Fruit fly (Drosophila melanogaster) whole organism, prepupa: ENCODE data around the gene CG17187.

Experiments
- Blimp-1 ChIP-seq: fragments of 200-800 bp; sonication (Bioruptor generic); optimal IDR thresholded peaks from 3 replicates; lab custom pipeline; 2017; ENCODE audit warnings: missing biosample characterization, missing genetic modification characterization, mild to moderate bottlenecking, moderate library complexity, missing genetic modification reagents
- CG10631 ChIP-seq: fragments of 200-800 bp; sonication (Bioruptor generic); optimal IDR thresholded peaks from 2 replicates; lab custom pipeline; 2016; ENCODE audit warnings: missing biosample characterization, missing genetic modification characterization
- CG10669 ChIP-seq: fragments of 200-800 bp; sonication (Bioruptor generic); optimal IDR thresholded peaks from 3 replicates; lab custom pipeline; 2018; ENCODE audit warnings: missing biosample characterization, mild to moderate bottlenecking, missing genetic modification characterization, moderate library complexity
- CG11294 ChIP-seq: fragments of 200-800 bp; sonication (Bioruptor generic); IDR thresholded peaks from 2 replicates; pipeline ENCODE4 v1.3.6; 2022; ENCODE audit warnings: missing biosample characterization, missing genetic modification characterization
- CG15336 ChIP-seq: fragments of 200-800 bp; sonication (Bioruptor generic); IDR thresholded peaks from 2 replicates; pipeline ENCODE4 v1.3.6; 2022; ENCODE audit warnings: missing biosample characterization, missing genetic modification characterization
- CG1621 ChIP-seq: fragments of 200-800 bp; sonication (Bioruptor generic); optimal IDR thresholded peaks from 3 replicates; lab custom pipeline; 2018; ENCODE audit warnings: missing biosample characterization, mild to moderate bottlenecking, missing genetic modification characterization
- CG16779 ChIP-seq: fragments of 200-800 bp; sonication (Bioruptor generic); optimal IDR thresholded peaks from 3 replicates; lab custom pipeline; 2017; ENCODE audit warnings: missing biosample characterization, mild to moderate bottlenecking, missing genetic modification characterization
- CG31627 ChIP-seq: fragments of 200-800 bp; sonication (Bioruptor generic); optimal IDR thresholded peaks from 3 replicates; lab custom pipeline; 2016; ENCODE audit warnings: missing biosample characterization, missing genetic modification characterization
- CG32006 ChIP-seq: fragments of 200-800 bp; sonication (Bioruptor generic); optimal IDR thresholded peaks from 3 replicates; lab custom pipeline; 2017; ENCODE audit warnings: missing biosample characterization, mild to moderate bottlenecking, missing genetic modification characterization
- CG34406 ChIP-seq: fragments of 200-800 bp; sonication (Bioruptor generic); optimal IDR thresholded peaks from 3 replicates; lab custom pipeline; 2016; ENCODE audit warnings: missing biosample characterization, missing genetic modification characterization
- CG4318 ChIP-seq: fragments of 200-800 bp; sonication (Bioruptor generic); optimal IDR thresholded peaks from 3 replicates; lab custom pipeline; 2017; ENCODE audit warnings: missing biosample characterization, mild to moderate bottlenecking, missing genetic modification characterization
- CG6163 ChIP-seq: fragments of 200-800 bp; sonication (Bioruptor generic); IDR thresholded peaks from 3 replicates; pipeline ENCODE4 v1.3.6; 2022; ENCODE audit warnings: missing biosample characterization, missing genetic modification characterization
- CG6808 ChIP-seq: fragments of 200-800 bp; sonication (Bioruptor generic); optimal IDR thresholded peaks from 3 replicates; lab custom pipeline; 2017; ENCODE audit warnings: missing biosample characterization, missing genetic modification characterization, mild to moderate bottlenecking, moderate library complexity, missing genetic modification reagents
- CG6854 ChIP-seq: fragments of 200-800 bp; sonication (Bioruptor generic); optimal IDR thresholded peaks from 2 replicates; lab custom pipeline; 2017; ENCODE audit warnings: missing biosample characterization, mild to moderate bottlenecking, missing genetic modification characterization
- CG8119 ChIP-seq: fragments of 200-800 bp; sonication (Bioruptor generic); IDR thresholded peaks from 3 replicates; pipeline ENCODE4 v1.3.6; 2022; ENCODE audit warnings: missing biosample characterization, missing genetic modification characterization
- CG8319 ChIP-seq: fragments of 200-800 bp; sonication (Bioruptor generic); optimal IDR thresholded peaks from 3 replicates; lab custom pipeline; 2016; ENCODE audit warnings: missing biosample characterization, missing genetic modification characterization
- CG8632 ChIP-seq: fragments of 200-800 bp; sonication (Bioruptor generic); optimal IDR thresholded peaks from 3 replicates; lab custom pipeline; 2016; ENCODE audit warnings: missing biosample characterization, missing genetic modification characterization
- CG9139 ChIP-seq: fragments of 200-800 bp; sonication (Bioruptor generic); optimal IDR thresholded peaks from 3 replicates; lab custom pipeline; 2017; ENCODE audit warnings: missing biosample characterization, mild to moderate bottlenecking, missing genetic modification characterization
- Eip78C ChIP-seq: fragments of 200-800 bp; sonication (Bioruptor generic); peaks from one replicate; lab custom pipeline; 2016; ENCODE audit warnings: missing biosample characterization, missing genetic modification characterization
- Ets21C ChIP-seq: fragments of 200-800 bp; sonication (Bioruptor generic); optimal IDR thresholded peaks from 3 replicates; lab custom pipeline; 2016; ENCODE audit warnings: missing biosample characterization, missing genetic modification characterization
- Ets96B ChIP-seq: fragments of 200-800 bp; optimal IDR thresholded peaks from 2 replicates; lab custom pipeline; 2019; ENCODE audit warnings: missing biosample characterization, mild to moderate bottlenecking, missing genetic modification characterization, moderate library complexity
- Hr38 ChIP-seq: sonication (Bioruptor generic); optimal IDR thresholded peaks from 2 replicates; lab custom pipeline; 2016; ENCODE audit warnings: missing biosample characterization, missing genetic modification characterization
- Lpt ChIP-seq: fragments of 200-800 bp; sonication (Bioruptor generic); optimal IDR thresholded peaks from 3 replicates; lab custom pipeline; 2016; ENCODE audit warnings: missing biosample characterization, missing genetic modification characterization
- Met ChIP-seq: fragments of 200-800 bp; sonication (Bioruptor generic); optimal IDR thresholded peaks from 3 replicates; lab custom pipeline; 2016; ENCODE audit warnings: missing biosample characterization, missing genetic modification characterization
- OdsH ChIP-seq: fragments of 200-800 bp; sonication (Bioruptor generic); optimal IDR thresholded peaks from 3 replicates; lab custom pipeline; 2016; ENCODE audit warnings: missing biosample characterization, missing genetic modification characterization
- Sox102F ChIP-seq: fragments of 200-800 bp; sonication (Bioruptor generic); optimal IDR thresholded peaks from 2 replicates; lab custom pipeline; 2016; ENCODE audit warnings: missing biosample characterization, mild to moderate bottlenecking, missing genetic modification characterization
- Sox14 ChIP-seq: fragments of 200-800 bp; sonication (Bioruptor generic); optimal IDR thresholded peaks from 3 replicates; lab custom pipeline; 2016; ENCODE audit warnings: missing biosample characterization, missing genetic modification characterization
- dac ChIP-seq: fragments of 200-800 bp; sonication (Bioruptor generic); optimal IDR thresholded peaks from 2 replicates; lab custom pipeline; 2017; ENCODE audit warnings: missing biosample characterization, mild to moderate bottlenecking, missing genetic modification characterization
- dsx ChIP-seq: fragments of 200-800 bp; optimal IDR thresholded peaks from 3 replicates; lab custom pipeline; 2019; ENCODE audit warnings: missing biosample characterization, mild to moderate bottlenecking, missing genetic modification characterization, moderate library complexity; ENCODE audit not compliant: poor library complexity, severe bottlenecking
- esn ChIP-seq: fragments of 200-800 bp; sonication (Bioruptor generic); optimal IDR thresholded peaks from 2 replicates; lab custom pipeline; 2016; ENCODE audit warnings: missing biosample characterization, mild to moderate bottlenecking, missing genetic modification characterization, moderate library complexity
- fd59A ChIP-seq: fragments of 200-800 bp; sonication (Bioruptor generic); optimal IDR thresholded peaks from 2 replicates; lab custom pipeline; 2017; ENCODE audit warnings: missing biosample characterization, mild to moderate bottlenecking, missing genetic modification characterization, missing genetic modification reagents
- fd85E ChIP-seq: fragments of 200-800 bp; sonication (Bioruptor generic); optimal IDR thresholded peaks from 3 replicates; lab custom pipeline; 2016; ENCODE audit warnings: missing biosample characterization, missing genetic modification characterization
- fkh ChIP-seq: fragments of 200-800 bp; sonication (Bioruptor generic); optimal IDR thresholded peaks from 3 replicates; lab custom pipeline; 2017; ENCODE audit warnings: missing biosample characterization, mild to moderate bottlenecking, missing genetic modification characterization, moderate library complexity
- lz ChIP-seq: fragments of 200-800 bp; sonication (Bioruptor generic); optimal IDR thresholded peaks from 3 replicates; lab custom pipeline; 2016; ENCODE audit warnings: missing biosample characterization, missing genetic modification characterization
- pdm3 ChIP-seq: fragments of 200-800 bp; sonication (Bioruptor generic); optimal IDR thresholded peaks from 3 replicates; lab custom pipeline; 2016; ENCODE audit warnings: missing biosample characterization, missing genetic modification characterization
- salr ChIP-seq, 2 experiments: fragments of 200-800 bp; sonication (Bioruptor generic); optimal IDR thresholded peaks; 3 replicates each; lab custom pipeline; 2016 to 2018; ENCODE audit warnings: missing biosample characterization in 2 of 2, missing genetic modification characterization in 2 of 2, mild to moderate bottlenecking in 1 of 2
- spab ChIP-seq: fragments of 200-800 bp; sonication (Bioruptor generic); optimal IDR thresholded peaks from 2 replicates; lab custom pipeline; 2017; ENCODE audit warnings: missing biosample characterization, mild to moderate bottlenecking, missing genetic modification characterization, missing genetic modification reagents
- ss ChIP-seq, 2 experiments: fragments of 200-800 bp; sonication (Bioruptor generic); optimal IDR thresholded peaks; 2 replicates in 1 of 2; 3 replicates in 1 of 2; lab custom pipeline; 2017 to 2018; ENCODE audit warnings: mild to moderate bottlenecking in 2 of 2, missing biosample characterization in 2 of 2, missing genetic modification characterization in 2 of 2, moderate library complexity in 1 of 2
- svp ChIP-seq: fragments of 200-800 bp; sonication (Bioruptor generic); peaks from one replicate; lab custom pipeline; 2016; ENCODE audit warnings: missing biosample characterization, missing genetic modification characterization
- topi ChIP-seq: fragments of 200-800 bp; sonication (Bioruptor generic); optimal IDR thresholded peaks from 3 replicates; lab custom pipeline; 2016; ENCODE audit warnings: missing biosample characterization, missing genetic modification characterization
- vri ChIP-seq: fragments of 200-800 bp; sonication (Bioruptor generic); optimal IDR thresholded peaks from 3 replicates; lab custom pipeline; 2016; ENCODE audit warnings: missing biosample characterization, mild to moderate bottlenecking, missing genetic modification characterization

The CG17187 gene

dm6 chr3R:11209801-11210402, 21.8 kb downstream of the CG17187 start, which contains the start of the genes SdhC and Tctp (continued):
- TF ChIP-seq fd85E (GFP tag; lab: Kevin White, UChicago) (no peak), fkh (GFP tag; lab: Kevin White, UChicago) (peak; percentile 83), esn (peak; percentile 68), CG31627 (GFP tag; lab: Kevin White, UChicago) (peak; percentile 36), CG8319 (GFP tag; lab: Kevin White, UChicago) (no peak), CG34406 (GFP tag; lab: Kevin White, UChicago) (peak; percentile 33), lz (GFP tag; lab: Kevin White, UChicago) (peak; percentile 47), topi (GFP tag; lab: Kevin White, UChicago) (peak; percentile 49), vri (peak; percentile 45), ss (GFP tag; optimal IDR thresholded peaks at IDR 0.05; lab: Kevin White, UChicago) (peak; percentile 14 to 39), Blimp-1 (GFP tag; lab: Kevin White, UChicago) (no peak), Ets96B (no peak), CG6808 (GFP tag; lab: Kevin White, UChicago) (peak; percentile 12), CG32006 (GFP tag; lab: Kevin White, UChicago) (no peak), OdsH (GFP tag; lab: Kevin White, UChicago) (peak; percentile 43), dsx (GFP tag; lab: Kevin White, UChicago) (peak; percentile 10), Ets21C (GFP tag; lab: Kevin White, UChicago) (peak; percentile 28), Sox102F (GFP tag; lab: Kevin White, UChicago) (peak; percentile 42)
- TF ChIP-seq, all 60 proteins: peak for 38

- TF ChIP-seq dac (GFP tag; lab: Kevin White, UChicago) (no peak), ss (GFP tag; optimal IDR thresholded peaks at IDR 0.05; lab: Kevin White, UChicago) (peak in 1 of 2 experiments; percentile 58), esn (no peak), CG4318 (GFP tag; lab: Kevin White, UChicago) (no peak), vri (peak; percentile 71), CG8119 (GFP tag; lab: Robert Waterston, UW) (no peak), fkh (GFP tag; lab: Kevin White, UChicago) (peak; percentile 23), topi (GFP tag; lab: Kevin White, UChicago) (peak; percentile 23), CG31627 (GFP tag; lab: Kevin White, UChicago) (no peak), salr (GFP tag; optimal IDR thresholded peaks at IDR 0.05; lab: Kevin White, UChicago) (no peak), Eip78C (peak; percentile 93), fd85E (GFP tag; lab: Kevin White, UChicago) (no peak), Ets96B (no peak), CG11294 (GFP tag; lab: Robert Waterston, UW) (no peak), svp (no peak), CG6854 (GFP tag; lab: Kevin White, UChicago) (no peak), CG9139 (GFP tag; lab: Kevin White, UChicago) (peak; percentile 77), Ets21C (GFP tag; lab: Kevin White, UChicago) (no peak), fd59A (GFP tag; lab: Kevin White, UChicago) (no peak), dsx (GFP tag; lab: Kevin White, UChicago) (no peak)
Measured at dm6 chr3R:11208766-11209331, 22.8 kb downstream of the CG17187 start.

dm6 chr3R:11200885-11201421, 30.7 kb downstream of the CG17187 start:
- TF ChIP-seq CG15336 (GFP tag; lab: Robert Waterston, UW) (peak; percentile 66), CG16779 (tag; lab: Kevin White, UChicago) (peak; percentile 47), OdsH (GFP tag; lab: Kevin White, UChicago) (peak; percentile 74), CG6163 (GFP tag; lab: Robert Waterston, UW) (peak; percentile 71; the same call in 1 of the 3 replicates), pdm3 (GFP tag; lab: Kevin White, UChicago) (peak; percentile 70), vri (peak; percentile 98), CG31627 (GFP tag; lab: Kevin White, UChicago) (peak; percentile 56), CG10669 (GFP tag; lab: Kevin White, UChicago) (peak; percentile 28), Hr38 (GFP tag; lab: Kevin White, UChicago) (no peak), topi (GFP tag; lab: Kevin White, UChicago) (peak; percentile 68), Lpt (GFP tag; lab: Kevin White, UChicago) (no peak), CG4318 (GFP tag; lab: Kevin White, UChicago) (no peak), CG1621 (tag; lab: Kevin White, UChicago) (no peak), CG6808 (GFP tag; lab: Kevin White, UChicago) (peak; percentile 14), CG8632 (GFP tag; lab: Kevin White, UChicago) (peak; percentile 59), Met (GFP tag; lab: Kevin White, UChicago) (peak; percentile 68), fkh (GFP tag; lab: Kevin White, UChicago) (peak; percentile 53), Sox14 (peak; percentile 44), CG32006 (GFP tag; lab: Kevin White, UChicago) (peak; percentile 71), CG6854 (GFP tag; lab: Kevin White, UChicago) (no peak), CG10631 (peak; percentile 62), svp (peak; percentile 89), spab (GFP tag; lab: Kevin White, UChicago) (peak; percentile 30), salr (GFP tag; optimal IDR thresholded peaks at IDR 0.05; lab: Kevin White, UChicago) (peak in 1 of 2 experiments; percentile 41), fd59A (GFP tag; lab: Kevin White, UChicago) (no peak), lz (GFP tag; lab: Kevin White, UChicago) (peak; percentile 68)
